Fruit fly (Drosophila melanogaster): ENCODE results near the gene mRpS21.

The mRpS21 gene

DNA sequence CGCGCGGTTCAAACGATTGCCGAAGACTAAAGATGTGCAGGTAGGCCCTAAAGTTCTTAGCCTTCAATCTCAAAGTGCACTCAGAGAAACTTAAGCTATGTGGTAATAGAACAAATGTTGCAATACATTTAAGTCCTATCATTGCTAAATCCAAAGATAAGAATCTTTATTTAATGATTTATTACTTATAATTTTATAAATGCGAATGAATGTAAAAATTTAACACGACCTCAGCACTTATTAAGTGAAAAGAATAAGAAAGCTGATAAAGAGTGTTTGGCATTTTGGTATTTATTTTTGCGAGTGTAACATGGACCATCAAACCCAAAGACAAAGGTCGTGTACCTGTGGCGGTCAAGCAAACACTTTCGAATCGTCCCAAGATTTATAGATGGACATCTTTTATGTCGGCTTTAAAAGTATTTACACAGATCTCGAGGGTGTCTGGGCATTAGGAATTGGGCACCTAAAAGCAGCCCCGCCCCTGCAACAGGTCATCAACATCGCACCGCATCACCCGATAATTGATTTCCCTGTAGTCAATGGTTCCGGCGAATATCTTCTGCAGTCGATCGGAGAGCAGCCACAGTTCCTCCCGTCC, 23.3 kb upstream of the mRpS21 start, which contains the start of gene yellow-e3 (continued):
- TF ChIP-seq CG11504 (tag; optimal IDR thresholded peaks at IDR 0.05) = peak; percentile 6
- peak; percentile 38 for TF ChIP-seq Blimp-1 (GFP tag; optimal IDR thresholded peaks at IDR 0.05)
- peak; percentile 71 for TF ChIP-seq CG10267 (tag; optimal IDR thresholded peaks at IDR 0.05)
- TF ChIP-seq grau (tag; optimal IDR thresholded peaks at IDR 0.05) = peak; percentile 44
- TF ChIP-seq CG1792 (GFP tag; optimal IDR thresholded peaks at IDR 0.05) = no peak
- peak; percentile 75 for TF ChIP-seq CG9727 (GFP tag; optimal IDR thresholded peaks at IDR 0.05)
- no peak for TF ChIP-seq ash1 (GFP tag; optimal IDR thresholded peaks at IDR 0.05)
- no peak for TF ChIP-seq NfI (GFP tag; optimal IDR thresholded peaks at IDR 0.05)
- peak; percentile 74 for TF ChIP-seq CG2712 (tag; optimal IDR thresholded peaks at IDR 0.05)
- no peak for TF ChIP-seq CG12104 (GFP tag; optimal IDR thresholded peaks at IDR 0.05)
- no peak for TF ChIP-seq klu (GFP tag; IDR thresholded peaks at IDR 0.05)
- TF ChIP-seq Opbp (GFP tag; IDR thresholded peaks at IDR 0.05; ENCODE audit: partially characterized antibody) = no peak
- TF ChIP-seq Atf3 (GFP tag; optimal IDR thresholded peaks at IDR 0.05) = no peak
- peak; percentile 61 for TF ChIP-seq sens (GFP tag)
- TF ChIP-seq CG13123 (GFP tag; optimal IDR thresholded peaks at IDR 0.05) = no peak
- TF ChIP-seq Aef1 (GFP tag; IDR thresholded peaks at IDR 0.05) = no peak
- peak; percentile 20 for TF ChIP-seq fd96Cb (tag; optimal IDR thresholded peaks at IDR 0.05)
- TF ChIP-seq CG15696 (tag; optimal IDR thresholded peaks at IDR 0.05) = peak; percentile 90
- peak; percentile 38; the same call in 1 of the 3 replicates for TF ChIP-seq CG17361 (GFP tag; IDR thresholded peaks at IDR 0.05)
- peak; percentile 14 for TF ChIP-seq CG1602 (GFP tag; optimal IDR thresholded peaks at IDR 0.05)
- TF ChIP-seq CG17568 (GFP tag; optimal IDR thresholded peaks at IDR 0.05) = no peak
- TF ChIP-seq CG30403 (GFP tag; optimal IDR thresholded peaks at IDR 0.05) = peak; percentile 16
- peak; percentile 53 for TF ChIP-seq row (GFP tag; IDR thresholded peaks at IDR 0.05)
- no peak for TF ChIP-seq ranshi (GFP tag; IDR thresholded peaks at IDR 0.05)
- no peak for TF ChIP-seq CG15514 (GFP tag; optimal IDR thresholded peaks at IDR 0.05)
- TF ChIP-seq CG7839 (tag; optimal IDR thresholded peaks at IDR 0.05) = peak; percentile 14
- no peak for TF ChIP-seq tna (GFP tag; IDR thresholded peaks at IDR 0.05; ENCODE audit: partially characterized antibody)
- TF ChIP-seq ewg (GFP tag; optimal IDR thresholded peaks at IDR 0.05) = no peak
- TF ChIP-seq hbn (GFP tag; IDR thresholded peaks at IDR 0.05; ENCODE audit: partially characterized antibody) = no peak
- TF ChIP-seq CG18262 (tag; optimal IDR thresholded peaks at IDR 0.05) = peak; percentile 68
- TF ChIP-seq Dll (GFP tag; IDR thresholded peaks at IDR 0.05; ENCODE audit: partially characterized antibody) = no peak
- peak; percentile 34 for TF ChIP-seq az2 (GFP tag; optimal IDR thresholded peaks at IDR 0.05)
- TF ChIP-seq ac (GFP tag; optimal IDR thresholded peaks at IDR 0.05) = peak; percentile 42
- peak; percentile 86 for TF ChIP-seq CG7271 (tag; optimal IDR thresholded peaks at IDR 0.05)
- no peak for TF ChIP-seq Dip3 (GFP tag; optimal IDR thresholded peaks at IDR 0.05)
- TF ChIP-seq HLH54F (GFP tag; optimal IDR thresholded peaks at IDR 0.05) = no peak
- TF ChIP-seq CG13624 (GFP tag; optimal IDR thresholded peaks at IDR 0.05) = no peak
- TF ChIP-seq CG31441 (GFP tag; IDR thresholded peaks at IDR 0.05) = 0 out of 2 replicates have a peak, but pooled peaks have one; percentile 35
- TF ChIP-seq sd (tag; optimal IDR thresholded peaks at IDR 0.05) = no peak
- no peak for TF ChIP-seq bbx (GFP tag; IDR thresholded peaks at IDR 0.05; ENCODE audit: partially characterized antibody)
- TF ChIP-seq CG16863 (GFP tag; optimal IDR thresholded peaks at IDR 0.05) = no peak
- no peak for TF ChIP-seq CG17802 (tag; optimal IDR thresholded peaks at IDR 0.05)
- TF ChIP-seq CG8765 (GFP tag; IDR thresholded peaks at IDR 0.05) = peak; percentile 39; the same call in 1 of the 2 replicates
- TF ChIP-seq CG43689 (GFP tag; IDR thresholded peaks at IDR 0.05) = no peak
- no peak for TF ChIP-seq CG42726 (GFP tag; IDR thresholded peaks at IDR 0.05; ENCODE audit: partially characterized antibody)
- TF ChIP-seq H15 (GFP tag; IDR thresholded peaks at IDR 0.05) = no peak
- TF ChIP-seq maf-S (GFP tag; optimal IDR thresholded peaks at IDR 0.05) = no peak
- TF ChIP-seq otp (GFP tag; IDR thresholded peaks at IDR 0.05) = no peak
- TF ChIP-seq CG15479 (GFP tag; optimal IDR thresholded peaks at IDR 0.05) = peak; percentile 84
